Worm (Caenorhabditis elegans): ENCODE results near the gene msp-152.

- TF ChIP-seq unc-39 (tag; optimal IDR thresholded peaks at IDR 0.05) (no peak), mdl-1 (tag; optimal IDR thresholded peaks at IDR 0.05) (no peak), fos-1 (tag; optimal IDR thresholded peaks at IDR 0.05) (no peak), lsy-2 (tag; optimal IDR thresholded peaks at IDR 0.05) (no peak), ama-1 (optimal IDR thresholded peaks at IDR 0.05) (no peak), nhr-77 (tag; optimal IDR thresholded peaks at IDR 0.05) (no peak), alr-1 (tag; optimal IDR thresholded peaks at IDR 0.05) (no peak), elt-1 (tag; optimal IDR thresholded peaks at IDR 0.05) (no peak), lin-13 (GFP tag; optimal IDR thresholded peaks at IDR 0.05) (no peak), nhr-11 (tag; optimal IDR thresholded peaks at IDR 0.05) (no peak), aly-2 (tag; optimal IDR thresholded peaks at IDR 0.05) (no peak), snpc-4 (tag; optimal IDR thresholded peaks at IDR 0.05) (no peak), zag-1 (tag; optimal IDR thresholded peaks at IDR 0.05) (no peak), ztf-4 (tag; optimal IDR thresholded peaks at IDR 0.05) (no peak)
Observed at ce11 chrII:4904778-4905177, 28.0 kb upstream of the msp-152 start, which contains the start of gene btbd-10.
